Fruit fly (Drosophila melanogaster) ovary, adult (tissue): Measurements from ENCODE around the gene Reg-2.

Experiments
- CG17801 ChIP-seq: fragments of 200-800 bp; optimal IDR thresholded peaks from 2 replicates; lab custom pipeline; 2019; ENCODE audit warnings: missing biosample characterization, mild to moderate bottlenecking, missing genetic modification characterization, moderate library complexity; ENCODE audit not compliant: partially characterized antibody

Reg-2 gene

DNA sequence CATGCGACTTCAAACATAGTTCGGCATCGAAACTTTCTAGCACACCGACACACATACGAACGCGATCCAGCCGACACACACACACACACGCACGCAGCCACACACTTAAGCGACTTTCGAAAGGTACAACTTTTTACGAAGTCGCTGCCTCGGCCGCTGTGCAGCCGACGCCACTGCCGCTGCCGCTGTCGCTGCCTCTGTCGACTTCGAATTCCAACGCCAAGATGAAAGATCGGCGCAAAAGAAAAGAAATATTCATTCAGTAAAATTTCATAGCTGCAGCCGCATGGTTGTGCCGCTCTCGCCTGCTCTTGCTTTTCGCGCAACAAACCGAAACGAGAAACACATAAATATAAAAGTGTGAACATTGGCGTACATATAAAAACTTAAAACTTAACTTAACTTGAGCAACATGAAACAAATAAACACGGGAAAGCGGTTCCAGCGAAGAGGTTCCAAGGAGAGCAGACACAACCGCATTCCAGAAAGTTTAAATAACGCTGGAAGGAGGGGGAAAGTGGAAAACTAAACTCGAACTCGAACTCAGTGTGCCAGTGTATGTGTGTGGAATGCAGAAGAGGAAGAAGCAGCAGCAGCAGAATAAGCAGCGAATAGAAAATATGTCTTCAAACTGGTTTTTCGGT lies 33.2 kb upstream of the Reg-2 start:
- no peak for TF ChIP-seq CG17801 (GFP tag; lab: Kevin White, UChicago)

DNA sequence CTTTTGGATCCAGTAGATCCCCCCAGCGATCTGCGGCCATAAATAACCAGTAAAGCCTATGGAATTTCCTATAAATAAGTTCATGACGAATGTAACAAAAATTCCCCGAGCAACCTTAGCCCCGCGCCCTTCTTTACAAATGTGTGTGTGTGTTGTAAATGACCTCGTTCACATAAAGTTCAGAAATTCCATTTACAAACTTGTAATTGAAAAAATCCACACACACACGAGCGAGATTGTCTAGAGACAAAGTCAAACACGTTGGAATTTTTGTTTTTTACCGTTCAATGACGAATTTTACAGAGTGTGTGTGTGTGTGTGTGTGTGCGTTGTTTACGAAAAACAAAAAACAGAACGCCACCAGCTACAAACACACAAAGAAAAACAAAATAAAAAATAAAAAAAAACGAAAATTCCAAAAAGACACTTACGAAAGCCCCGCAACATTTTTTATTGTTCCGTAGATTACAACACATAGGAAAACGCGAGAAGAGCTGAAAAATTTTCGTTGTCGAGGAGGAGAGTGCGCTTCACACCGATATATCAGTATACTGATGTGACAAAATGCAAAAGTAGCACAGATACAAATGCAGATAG lies 32.5 kb upstream of the Reg-2 start:
- TF ChIP-seq CG17801 (GFP tag; lab: Kevin White, UChicago) = no peak

DNA sequence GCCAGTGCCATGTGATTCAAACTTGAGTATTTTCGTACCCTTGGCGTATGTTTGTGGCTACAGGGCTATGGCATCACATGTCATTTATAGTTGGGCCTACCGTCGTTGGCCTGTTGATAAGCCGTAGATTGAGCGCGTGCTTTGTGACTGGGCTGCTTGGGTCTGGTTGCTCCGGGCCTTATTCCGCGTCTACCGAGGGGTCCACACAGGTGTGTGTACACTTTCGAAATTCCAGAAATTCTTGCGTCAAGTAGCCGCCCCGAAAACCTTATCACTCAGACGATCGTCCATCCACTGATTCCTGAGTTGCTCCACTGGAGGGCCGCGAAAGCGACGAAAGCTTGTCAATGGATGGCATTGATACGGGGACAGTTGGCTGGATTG lies 31.7 kb upstream of the Reg-2 start:
- no peak for TF ChIP-seq CG17801 (GFP tag; lab: Kevin White, UChicago)

DNA sequence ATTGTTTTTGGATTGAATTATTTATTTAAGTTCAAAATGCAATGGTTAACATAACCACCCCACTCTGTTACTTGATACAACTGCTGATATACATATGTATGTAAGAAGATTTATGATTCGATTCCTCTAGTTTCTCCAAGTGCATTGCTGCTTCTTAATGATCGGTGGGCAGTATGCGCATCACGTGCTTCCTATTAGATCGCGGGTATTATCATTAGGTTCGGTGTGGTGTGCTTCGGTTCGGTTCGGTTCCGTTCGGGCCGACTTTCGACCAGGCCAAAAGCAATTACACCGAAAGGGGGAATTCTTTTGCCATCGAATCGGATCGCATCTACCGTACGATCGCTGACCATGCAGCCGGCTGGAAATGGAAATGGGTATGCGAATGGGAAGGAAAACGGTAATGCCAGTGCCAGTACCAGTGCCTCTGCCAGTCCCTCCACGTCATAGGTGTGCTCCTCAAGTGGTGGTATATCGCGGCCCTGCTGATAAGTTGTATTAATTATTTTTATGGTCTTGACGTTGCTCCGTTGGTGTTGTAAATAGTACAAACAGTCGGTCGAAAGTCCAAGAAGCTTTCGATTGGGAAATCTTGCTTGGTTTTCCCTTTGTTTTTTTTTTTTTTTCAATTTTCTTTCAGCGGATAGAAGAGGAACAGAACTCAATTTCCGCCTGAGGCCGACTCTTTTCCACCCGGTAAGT lies 31.1 kb upstream of the Reg-2 start:
- TF ChIP-seq CG17801 (GFP tag; lab: Kevin White, UChicago) = no peak

DNA sequence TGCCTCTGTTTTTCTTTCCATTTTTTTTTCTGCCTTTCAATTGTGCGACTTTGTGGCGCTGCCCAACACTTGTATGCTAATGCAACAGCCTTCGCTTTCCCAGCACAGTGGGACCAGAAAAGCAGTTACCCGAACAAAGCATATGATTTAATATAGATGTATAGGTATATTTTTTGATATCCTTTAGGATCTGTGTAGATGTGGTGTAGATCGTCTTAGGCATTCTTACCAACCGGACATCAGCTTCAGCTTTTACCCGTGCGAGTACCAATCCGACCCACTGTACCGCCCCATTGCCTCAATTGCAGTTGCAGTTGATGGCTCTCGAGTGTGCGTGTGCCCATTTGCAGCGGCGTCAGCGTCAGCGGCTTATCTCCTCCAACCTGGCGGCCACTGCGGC lies 30.1 kb upstream of the Reg-2 start:
- no peak for TF ChIP-seq CG17801 (GFP tag; lab: Kevin White, UChicago)

DNA sequence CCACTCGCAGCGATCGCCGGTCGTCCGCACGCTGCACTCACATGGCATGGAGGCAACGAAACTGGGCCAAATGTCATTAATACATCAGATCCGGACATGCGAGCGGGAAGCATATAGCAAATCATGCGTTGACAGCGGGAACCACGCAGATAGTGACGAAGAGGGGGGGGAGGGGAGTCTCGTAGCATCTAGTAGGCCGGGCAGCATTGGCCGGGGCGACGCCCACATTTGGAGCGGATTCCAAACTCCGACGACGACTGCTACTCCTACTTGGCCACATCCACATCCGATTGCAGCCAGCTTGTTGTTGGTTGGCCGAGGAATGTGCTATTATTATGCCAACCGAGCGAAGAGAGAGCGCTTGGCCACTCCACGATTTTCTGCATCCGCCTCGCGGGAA lies 29.2 kb upstream of the Reg-2 start:
- TF ChIP-seq CG17801 (GFP tag; lab: Kevin White, UChicago) = no peak

DNA sequence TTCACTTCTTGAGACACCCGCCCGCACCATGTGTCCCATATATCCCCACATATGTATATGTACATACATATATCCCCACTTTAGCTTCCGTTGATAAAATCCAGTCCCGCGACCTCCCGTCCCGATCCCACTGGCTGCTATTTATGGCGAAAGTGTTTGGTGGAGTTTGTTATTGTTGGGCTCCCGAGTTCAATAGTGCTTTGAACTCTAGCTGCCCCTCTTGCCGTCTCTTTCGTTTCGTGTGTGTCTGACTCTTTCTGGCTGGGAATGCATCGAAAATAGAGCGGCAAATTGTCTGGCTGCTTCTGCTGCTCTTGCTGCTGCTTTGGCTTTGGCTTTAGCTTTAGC lies 28.6 kb upstream of the Reg-2 start:
- TF ChIP-seq CG17801 (GFP tag; lab: Kevin White, UChicago) = no peak

DNA sequence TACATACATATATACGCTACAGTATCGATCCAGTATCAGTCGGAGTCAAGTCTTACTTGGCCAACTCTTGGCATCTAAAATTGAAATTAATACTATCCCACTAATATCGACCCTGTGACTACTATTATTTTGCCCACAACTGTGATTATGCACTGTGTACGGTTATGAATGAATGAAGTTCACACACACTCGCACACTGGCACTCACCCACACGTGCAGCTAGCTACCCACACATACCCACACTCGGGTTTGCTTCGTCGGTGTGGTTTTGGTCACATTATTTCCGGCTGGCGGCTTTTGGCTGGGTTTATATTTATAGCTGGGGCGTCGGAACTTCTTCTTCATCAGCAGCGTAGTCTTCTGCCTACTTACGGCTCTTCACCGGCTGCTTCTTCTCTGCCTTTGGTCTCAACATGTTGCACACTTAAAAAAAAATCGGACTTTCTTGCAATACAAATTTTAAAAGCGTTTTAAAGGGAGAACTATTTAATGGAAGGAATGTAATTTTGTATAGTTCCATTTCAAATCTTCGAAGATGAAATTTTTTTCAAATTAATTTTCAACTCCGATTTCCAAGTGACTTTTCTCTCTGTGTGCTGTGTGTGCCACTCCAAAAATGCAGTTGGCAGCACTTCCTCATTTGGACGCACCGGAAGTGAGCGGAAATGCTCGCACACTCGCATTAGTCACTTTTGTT lies 28.1 kb upstream of the Reg-2 start:
- no peak for TF ChIP-seq CG17801 (GFP tag; lab: Kevin White, UChicago)

DNA sequence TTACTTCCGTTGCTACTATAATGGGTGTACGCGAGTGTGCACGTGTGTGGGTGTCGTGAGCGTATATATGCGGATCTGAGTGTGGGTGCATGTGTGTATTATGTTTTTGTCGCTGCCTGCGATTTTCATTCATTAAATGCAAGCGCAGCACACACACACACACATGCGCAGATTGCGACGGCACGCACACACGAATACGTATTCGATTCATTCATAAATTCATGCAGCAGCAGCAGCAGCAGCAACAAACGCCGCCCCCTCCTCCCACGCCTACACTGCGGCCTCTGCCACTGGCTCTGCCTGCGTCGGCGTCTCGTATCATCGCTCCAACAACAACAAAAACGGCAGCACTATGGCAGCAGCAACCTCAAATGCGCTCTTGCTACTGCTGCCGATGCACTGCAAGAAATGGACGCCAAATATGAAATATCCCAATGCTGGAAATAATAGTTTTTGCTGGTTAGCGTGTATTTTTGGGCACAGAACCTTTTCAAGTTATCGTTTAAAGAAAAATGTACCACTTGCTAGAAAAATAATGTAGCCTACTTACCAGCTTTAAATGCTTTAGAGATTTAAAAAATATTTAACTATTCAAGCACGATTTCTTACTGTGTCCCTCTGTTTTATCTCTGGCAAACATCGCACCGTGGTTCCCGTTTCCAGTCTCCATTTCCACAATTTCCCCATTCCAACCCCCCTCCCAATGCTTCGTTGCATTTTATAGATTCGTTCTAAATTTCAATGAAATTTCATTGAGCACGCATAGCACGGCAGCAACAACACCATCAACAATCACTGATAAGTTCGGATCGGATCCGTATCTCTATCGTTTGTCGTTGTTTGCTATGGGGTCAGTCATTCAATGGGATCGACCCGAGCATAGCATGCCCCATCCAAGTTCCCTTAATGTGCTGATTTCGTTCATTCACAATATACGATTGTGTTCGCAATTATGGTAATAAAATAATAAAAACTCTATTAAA lies 27.2 kb upstream of the Reg-2 start:
- TF ChIP-seq CG17801 (GFP tag; lab: Kevin White, UChicago) = no peak

DNA sequence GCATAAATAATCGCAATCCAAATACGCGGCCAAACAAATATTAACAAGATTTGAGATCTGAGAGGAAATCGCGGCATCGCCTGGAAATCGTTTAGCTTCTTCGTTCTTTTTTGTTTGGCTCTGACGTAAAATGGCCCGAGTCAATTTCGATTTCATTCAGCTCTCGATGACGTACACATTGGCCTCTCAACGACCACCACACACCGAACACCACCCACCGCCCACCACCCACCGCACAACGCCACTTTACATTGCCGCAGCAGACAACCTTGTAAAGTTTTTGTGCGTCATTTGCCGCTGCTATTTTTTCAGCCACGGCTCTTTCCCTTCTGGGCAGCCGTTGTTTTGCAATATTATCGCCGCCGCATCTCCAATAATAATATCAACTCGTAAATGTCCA lies 25.7 kb upstream of the Reg-2 start:
- TF ChIP-seq CG17801 (GFP tag; lab: Kevin White, UChicago) = no peak

DNA sequence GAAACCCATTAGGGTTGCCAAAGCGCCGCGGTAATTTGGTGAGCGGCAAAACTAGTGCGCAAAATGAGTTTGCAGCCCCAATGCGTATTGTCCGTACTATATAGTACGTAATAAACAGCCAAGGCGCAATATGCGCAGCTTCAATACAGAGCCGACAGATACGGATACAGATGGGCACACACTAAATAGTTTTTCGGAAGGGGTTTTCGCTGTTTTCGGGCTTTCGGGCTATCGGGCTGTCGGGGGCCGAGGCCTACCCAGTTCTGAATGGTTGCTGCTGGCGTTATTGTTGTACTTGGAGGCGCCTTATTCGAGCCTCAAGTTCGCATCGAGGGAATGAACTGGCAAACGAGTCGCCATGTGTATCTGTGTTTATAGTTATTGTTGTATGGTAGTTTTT lies 24.3 kb upstream of the Reg-2 start:
- TF ChIP-seq CG17801 (GFP tag; lab: Kevin White, UChicago) = no peak

DNA sequence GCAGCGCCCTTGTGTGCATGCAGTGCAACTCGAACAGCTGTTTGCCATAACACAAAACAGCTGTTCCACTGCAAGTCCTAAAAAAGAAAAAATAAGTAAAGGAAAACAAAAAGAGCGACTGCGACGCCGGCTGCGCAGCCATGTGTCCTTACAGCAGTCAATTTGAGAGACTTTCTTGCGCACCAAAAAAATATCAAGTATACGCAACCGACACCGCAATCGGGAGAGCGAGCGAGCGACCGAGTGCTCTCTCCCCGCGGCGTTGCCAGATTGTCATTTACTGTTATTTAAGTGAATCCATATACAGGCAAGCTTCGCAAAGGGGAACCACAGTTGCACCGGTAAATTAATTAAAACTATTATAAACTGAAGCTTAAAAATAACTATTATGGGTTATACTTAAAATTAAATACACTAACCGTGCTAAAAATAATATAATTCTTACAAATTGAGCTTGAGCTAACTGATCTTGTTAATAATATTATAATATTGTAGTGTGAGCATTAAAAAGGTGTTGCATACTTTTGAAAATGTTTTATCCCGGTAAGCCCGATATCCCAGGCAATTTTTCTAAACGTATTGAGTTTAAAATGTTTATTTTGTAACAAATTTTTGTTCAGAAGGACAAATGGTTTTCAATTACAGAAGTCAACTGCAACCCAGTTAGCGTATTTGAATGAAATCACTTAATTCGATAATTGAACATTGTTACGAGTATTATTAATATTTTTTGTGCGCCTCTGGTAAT lies 23.7 kb upstream of the Reg-2 start:
- TF ChIP-seq CG17801 (GFP tag; lab: Kevin White, UChicago) = no peak

DNA sequence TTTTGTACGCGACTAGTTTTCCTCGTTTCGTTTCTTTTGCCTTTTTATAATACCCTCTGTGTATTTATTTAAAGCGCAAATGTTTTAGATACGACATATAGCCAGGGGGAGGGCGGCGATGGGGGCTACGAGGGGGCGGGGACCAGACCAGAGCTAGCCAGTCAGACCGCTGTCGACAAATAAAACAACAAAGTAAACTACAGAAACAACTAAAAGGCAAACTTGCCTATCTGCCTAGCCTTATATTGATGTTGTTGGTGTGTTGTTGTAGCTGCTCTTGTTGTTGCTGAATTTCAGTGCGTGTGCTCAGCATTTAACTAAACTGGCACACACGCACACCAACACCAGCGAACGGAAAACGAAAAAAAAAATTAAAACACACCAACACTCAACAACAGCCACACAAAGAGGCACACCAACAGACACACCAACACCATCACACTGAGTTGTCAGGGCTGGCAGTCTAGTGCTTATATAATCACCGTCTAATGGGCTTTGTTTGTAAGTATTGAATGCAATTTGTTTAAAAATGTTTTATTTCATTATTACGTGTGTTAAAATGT lies 23.1 kb upstream of the Reg-2 start:
- TF ChIP-seq CG17801 (GFP tag; lab: Kevin White, UChicago) = no peak
